Fruit fly (Drosophila melanogaster) S2 (cell line): ENCODE results near the gene Mettl2.

ENCODE experiments used
- CG8478 ChIP-seq: fragments of >200 bp; optimal IDR thresholded peaks from 2 replicates; lab custom pipeline; 2018
- CTCF ChIP-seq, 2 experiments: fragments of >200 bp; optimal IDR thresholded peaks; 2 replicates each; lab custom pipeline; 2018

DNA sequence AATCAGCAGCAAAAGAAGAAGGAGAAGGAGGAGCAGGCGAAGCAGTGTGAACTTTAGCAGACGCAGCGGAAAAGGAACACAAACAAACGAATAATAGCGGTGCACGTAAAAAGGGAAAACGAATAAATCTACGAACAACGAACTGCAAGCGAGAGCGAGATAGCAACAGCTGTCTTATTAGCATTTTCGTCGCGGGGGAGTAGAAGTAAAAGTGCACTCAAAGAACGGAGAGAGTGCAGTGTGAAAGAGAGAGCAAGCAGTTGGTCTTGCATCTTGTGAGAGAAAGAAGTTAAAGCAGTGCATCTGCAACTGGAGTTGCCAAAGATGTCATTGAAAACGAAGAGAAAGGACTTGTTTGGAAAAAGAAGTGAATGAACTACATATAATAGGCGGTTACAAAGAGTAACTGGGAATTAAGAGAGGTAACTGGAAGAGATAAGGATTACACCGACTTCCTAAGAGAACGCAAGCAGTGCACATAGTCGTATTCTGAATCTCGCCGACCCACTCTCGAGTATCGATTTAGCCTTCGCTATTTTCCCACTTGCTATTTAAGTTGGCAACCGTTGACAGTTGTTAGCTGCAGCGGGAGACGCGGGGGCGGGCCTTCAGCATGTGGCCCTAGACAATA is 46.1 kb downstream of the Mettl2 start:
- TF ChIP-seq CG8478 (lab: Kevin White, UChicago), result no peak
- TF ChIP-seq CTCF (optimal IDR thresholded peaks at IDR 0.05; lab: Kevin White, UChicago), result no peak
